Worm (Caenorhabditis elegans): ENCODE data around the gene clec-130.

DNA sequence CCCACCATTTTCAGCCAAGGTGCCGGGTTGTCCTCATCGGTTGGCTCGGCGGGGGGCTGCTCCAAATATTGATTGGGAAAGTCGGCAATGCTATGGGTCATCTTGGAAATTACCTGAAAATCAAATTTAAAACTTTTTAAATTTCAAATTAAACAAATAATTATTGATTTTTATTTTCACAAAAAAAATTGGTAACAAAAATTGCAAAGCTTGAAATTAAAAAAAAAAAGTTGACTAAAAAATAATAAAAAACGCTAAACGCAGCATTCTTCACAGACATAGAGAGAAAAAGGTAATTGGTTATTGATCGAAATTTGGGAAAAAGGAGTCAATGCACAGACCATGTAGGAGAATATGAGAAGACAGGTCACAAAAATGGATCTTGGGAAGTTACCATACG, 25.4 kb downstream of the clec-130 start, which contains the start of gene Y49F6A.11:
- TF ChIP-seq ZK546.5 (tag; optimal IDR thresholded peaks at IDR 0.05) (no peak), tag-97 (GFP tag; IDR thresholded peaks at IDR 0.05) (no peak)

Data from whole organism, L4 larva.